Worm (Caenorhabditis elegans) whole organism, early embryonic: Measurements from ENCODE around the gene asp-19.

ENCODE experiments used
- aly-1 ChIP-seq: sonication (generic microtip); optimal IDR thresholded peaks from 2 replicates; lab custom pipeline; 2016; ENCODE audit warnings: missing genetic modification characterization, missing compliant biosample characterization
- ama-1 ChIP-seq: fragments of 150-350 bp; optimal IDR thresholded peaks from 2 replicates; lab custom pipeline; 2014
- ceh-13 ChIP-seq: fragments of 200-800 bp; sonication (Bioruptor generic); optimal IDR thresholded peaks from 2 replicates; lab custom pipeline; 2018; ENCODE audit warnings: mild to moderate bottlenecking, missing genetic modification characterization, missing compliant biosample characterization
- flt-1 ChIP-seq: fragments of 200-800 bp; sonication (Bioruptor generic); IDR thresholded peaks from 2 replicates; pipeline ENCODE4 v1.3.6; 2022; ENCODE audit warnings: missing genetic modification characterization, missing compliant biosample characterization
- hmbx-1 ChIP-seq: sonication (generic microtip); optimal IDR thresholded peaks from 2 replicates; lab custom pipeline; 2016; ENCODE audit warnings: mild to moderate bottlenecking, missing genetic modification characterization, missing compliant biosample characterization
- hmg-4 ChIP-seq: fragments of 200-800 bp; sonication (Bioruptor generic); optimal IDR thresholded peaks from 2 replicates; lab custom pipeline; 2018; ENCODE audit warnings: mild to moderate bottlenecking, missing genetic modification characterization, missing compliant biosample characterization
- hnd-1 ChIP-seq: sonication (generic microtip); optimal IDR thresholded peaks from 2 replicates; lab custom pipeline; 2016; ENCODE audit warnings: missing genetic modification characterization, missing compliant biosample characterization
- pes-1 ChIP-seq: fragments of 200-800 bp; sonication (Bioruptor generic); IDR thresholded peaks from 2 replicates; pipeline ENCODE4 v1.3.6; 2022; ENCODE audit warnings: missing genetic modification reagents, missing genetic modification characterization, missing compliant biosample characterization
- scrt-1 ChIP-seq: fragments of 200-800 bp; sonication (Bioruptor generic); IDR thresholded peaks from 2 replicates; pipeline ENCODE4 v1.3.6; 2022; ENCODE audit warnings: missing genetic modification characterization, missing compliant biosample characterization
- tbx-11 ChIP-seq: fragments of 200-800 bp; sonication (Bioruptor generic); IDR thresholded peaks from 2 replicates; pipeline ENCODE4 v1.3.6; 2022; ENCODE audit warnings: missing genetic modification characterization, missing compliant biosample characterization
- tbx-37 ChIP-seq: fragments of 200-800 bp; sonication (Bioruptor generic); conservative IDR thresholded peaks from 2 replicates; pipeline ENCODE4 v1.3.6; 2022; ENCODE audit warnings: missing genetic modification reagents, missing genetic modification characterization, missing compliant biosample characterization
- tra-4 ChIP-seq: sonication (generic microtip); optimal IDR thresholded peaks from 2 replicates; lab custom pipeline; 2017; ENCODE audit warnings: missing genetic modification characterization, missing compliant biosample characterization

Gene asp-19

DNA sequence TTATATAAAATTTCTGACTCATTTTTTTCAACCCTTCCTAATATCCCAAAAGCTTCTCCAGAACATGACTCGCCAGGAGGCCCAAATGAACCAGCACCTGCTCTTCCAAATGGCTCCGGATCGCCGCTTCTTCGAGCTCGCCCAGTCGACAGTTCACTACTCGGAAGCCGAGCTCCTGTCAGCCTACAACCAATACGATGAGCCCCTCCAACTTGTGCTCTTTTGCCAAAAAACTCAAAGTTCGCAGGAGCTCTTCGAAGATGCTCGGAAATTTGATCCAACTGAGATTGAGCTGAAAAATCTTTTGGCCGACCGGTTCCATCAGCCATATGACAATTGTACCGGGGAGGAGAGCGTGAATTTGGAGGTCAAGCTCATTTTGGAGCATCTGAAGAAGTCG is 33.7 kb downstream of the asp-19 start:
- TF ChIP-seq ceh-13 (GFP tag; lab: Kevin White, UChicago) (no peak), ama-1 (no peak), hmbx-1 (tag; lab: Kevin White, UChicago) (no peak), hmg-4 (GFP tag; lab: Kevin White, UChicago) (no peak), aly-1 (tag; lab: Kevin White, UChicago) (no peak), tbx-37 (GFP tag; lab: Robert Waterston, UW) (no peak), flt-1 (GFP tag; lab: Robert Waterston, UW) (no peak), tbx-11 (GFP tag; lab: Robert Waterston, UW) (no peak), hnd-1 (tag; lab: Kevin White, UChicago) (no peak), scrt-1 (GFP tag; lab: Robert Waterston, UW) (no peak)

DNA sequence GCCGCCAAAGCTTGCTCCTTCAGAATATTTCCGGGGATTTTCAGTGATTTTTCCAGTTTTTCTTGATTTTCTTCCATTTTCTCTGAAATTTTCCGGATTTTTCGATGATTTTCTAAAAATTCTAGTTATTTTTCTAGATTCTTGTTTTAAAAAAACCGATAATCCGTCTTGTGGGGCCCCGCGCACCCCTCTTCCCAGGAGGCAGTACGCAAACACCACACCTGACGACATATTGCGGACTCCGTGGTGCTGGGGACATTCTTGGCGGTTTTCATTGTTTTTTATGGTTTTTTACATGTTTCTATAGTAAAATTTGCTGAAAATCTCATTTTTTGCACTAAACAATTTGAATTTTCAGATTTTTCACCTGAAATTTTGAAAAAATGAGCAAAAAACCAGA is 39.5 kb downstream of the asp-19 start, which contains the start of the genes ubc-19 and Y69H2.7:
Gene ubc-19, minus strand, starts transcription at position 82 of the 400 bp plus-strand sequence.
Gene Y69H2.7, plus strand, starts transcription at position 309 of the 400 bp plus-strand sequence.
- no peak for TF ChIP-seq scrt-1 (GFP tag; lab: Robert Waterston, UW)
- TF ChIP-seq hmg-4 (GFP tag; lab: Kevin White, UChicago) = peak; percentile 5
- no peak for TF ChIP-seq pes-1 (GFP tag; lab: Robert Waterston, UW)
- no peak for TF ChIP-seq ceh-13 (GFP tag; lab: Kevin White, UChicago)
- no peak for TF ChIP-seq hnd-1 (tag; lab: Kevin White, UChicago)

- TF ChIP-seq tra-4 (tag; lab: Kevin White, UChicago) = no peak
Observed at ce11 chrV:18687361-18687760, 41.8 kb downstream of the asp-19 start.

DNA sequence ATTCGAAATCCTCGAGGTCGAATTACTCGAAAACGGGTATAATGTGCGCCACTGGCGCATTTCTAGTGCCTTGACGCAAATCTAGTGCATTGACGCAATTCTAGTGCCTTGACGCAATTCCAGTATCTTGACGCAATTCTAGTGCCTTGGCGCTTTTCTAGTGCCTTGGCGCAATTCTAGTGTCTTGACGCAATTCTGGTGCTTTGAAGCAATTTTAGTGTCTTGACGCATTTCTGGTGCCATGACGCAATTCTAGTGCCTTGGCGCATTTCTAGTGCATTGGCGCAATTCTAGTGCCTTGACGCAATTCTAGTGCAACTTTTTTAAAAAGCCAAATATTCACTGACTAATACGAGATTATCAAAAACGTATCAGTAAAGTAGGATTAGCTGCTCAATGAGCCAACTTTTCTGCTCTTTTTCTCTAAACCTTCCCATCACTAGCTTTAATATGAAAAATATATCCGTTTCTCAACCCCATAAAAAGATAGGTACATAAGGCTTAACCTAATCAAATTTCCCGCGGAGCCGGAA is 44.7 kb downstream of the asp-19 start, which contains the start of gene Y69H2.17:
Gene Y69H2.17, plus strand, starts transcription at position 483 of the 533 bp plus-strand sequence.
- TF ChIP-seq ceh-13 (GFP tag; lab: Kevin White, UChicago) = no peak
- no peak for TF ChIP-seq flt-1 (GFP tag; lab: Robert Waterston, UW)
- TF ChIP-seq ama-1 = no peak
- TF ChIP-seq aly-1 (tag; lab: Kevin White, UChicago) = no peak
- TF ChIP-seq hmbx-1 (tag; lab: Kevin White, UChicago) = no peak
